Worm (Caenorhabditis elegans): ENCODE data around the gene str-140.

The str-140 gene

ce11 chrV:8025259-8025658 lies 42.4 kb downstream of the str-140 start:
- TF ChIP-seq nhr-25 (tag; optimal IDR thresholded peaks at IDR 0.05), result peak; percentile 87
- no peak for TF ChIP-seq lin-11 (tag; optimal IDR thresholded peaks at IDR 0.05)
- no peak for TF ChIP-seq alr-1 (tag; optimal IDR thresholded peaks at IDR 0.05)
- TF ChIP-seq mbf-1 (tag; optimal IDR thresholded peaks at IDR 0.05), result no peak
- no peak for TF ChIP-seq egl-27 (tag; optimal IDR thresholded peaks at IDR 0.05)
- no peak for TF ChIP-seq gmeb-1 (tag; optimal IDR thresholded peaks at IDR 0.05)
- no peak for TF ChIP-seq sma-3 (GFP tag; optimal IDR thresholded peaks at IDR 0.05)
- no peak for TF ChIP-seq F13H6.1 (tag; optimal IDR thresholded peaks at IDR 0.05)
- no peak for TF ChIP-seq unc-62 (GFP tag; optimal IDR thresholded peaks at IDR 0.05)
- no peak for TF ChIP-seq mab-5 (tag; optimal IDR thresholded peaks at IDR 0.05)
- no peak for TF ChIP-seq ama-1 (optimal IDR thresholded peaks at IDR 0.05)
- TF ChIP-seq elt-1 (tag; optimal IDR thresholded peaks at IDR 0.05), result no peak
- TF ChIP-seq nhr-6 (tag; optimal IDR thresholded peaks at IDR 0.05), result peak; percentile 13
- no peak for TF ChIP-seq nhr-77 (tag; optimal IDR thresholded peaks at IDR 0.05)
- peak; percentile 77 for TF ChIP-seq sma-9 (GFP tag; optimal IDR thresholded peaks at IDR 0.05)
- no peak for TF ChIP-seq sma-9 (tag; optimal IDR thresholded peaks at IDR 0.05)
- TF ChIP-seq nhr-11 (tag; optimal IDR thresholded peaks at IDR 0.05), result no peak
- no peak for TF ChIP-seq ztf-4 (tag; optimal IDR thresholded peaks at IDR 0.05)
- TF ChIP-seq mdl-1 (tag; optimal IDR thresholded peaks at IDR 0.05), result peak in 1 of 2 experiments; percentile 8
- peak; percentile 42 for TF ChIP-seq nhr-21 (tag; optimal IDR thresholded peaks at IDR 0.05)
- TF ChIP-seq elt-3 (tag; optimal IDR thresholded peaks at IDR 0.05), result no peak
- no peak for TF ChIP-seq Y55F3AM.14 (GFP tag; optimal IDR thresholded peaks at IDR 0.05)
- no peak for TF ChIP-seq ZK546.5 (tag; optimal IDR thresholded peaks at IDR 0.05)
- TF ChIP-seq blmp-1 (tag; optimal IDR thresholded peaks at IDR 0.05; ENCODE audit: insufficient read depth), result peak; percentile 20
- TF ChIP-seq nhr-129 (tag; optimal IDR thresholded peaks at IDR 0.05), result peak; percentile 95
- no peak for TF ChIP-seq peb-1 (tag; optimal IDR thresholded peaks at IDR 0.05)

- TF ChIP-seq blmp-1 (tag; optimal IDR thresholded peaks at IDR 0.05; ENCODE audit: insufficient read depth), result no peak
- peak in 1 of 2 experiments; percentile 88 for TF ChIP-seq lsy-2 (tag; optimal IDR thresholded peaks at IDR 0.05)
- no peak for TF ChIP-seq mdl-1 (tag; optimal IDR thresholded peaks at IDR 0.05)
- no peak for TF ChIP-seq peb-1 (tag; optimal IDR thresholded peaks at IDR 0.05)
- TF ChIP-seq R02D3.7 (tag; optimal IDR thresholded peaks at IDR 0.05), result peak; percentile 62
- no peak for TF ChIP-seq nhr-25 (tag; optimal IDR thresholded peaks at IDR 0.05)
- TF ChIP-seq fos-1 (tag; optimal IDR thresholded peaks at IDR 0.05), result peak; percentile 0
- TF ChIP-seq ama-1 (optimal IDR thresholded peaks at IDR 0.05), result no peak
Measured at ce11 chrV:8024752-8025151, 42.9 kb downstream of the str-140 start, which contains the start of gene F43H9.3. F43H9.3 (minus strand) TSS chrV:8024940.

ce11 chrV:8022040-8022439 lies 45.7 kb downstream of the str-140 start, which contains the start of gene ech-3:
ech-3 (plus strand) TSS chrV:8022217.
- TF ChIP-seq elt-3 (tag; optimal IDR thresholded peaks at IDR 0.05) (no peak), sma-9 (GFP tag; optimal IDR thresholded peaks at IDR 0.05) (no peak), sma-9 (tag; optimal IDR thresholded peaks at IDR 0.05) (no peak), unc-55 (GFP tag; optimal IDR thresholded peaks at IDR 0.05) (no peak), ztf-11 (tag; optimal IDR thresholded peaks at IDR 0.05) (no peak), dmd-4 (tag; optimal IDR thresholded peaks at IDR 0.05) (no peak), Y55F3AM.14 (GFP tag; optimal IDR thresholded peaks at IDR 0.05) (no peak), fos-1 (tag; optimal IDR thresholded peaks at IDR 0.05) (no peak), lin-13 (GFP tag; optimal IDR thresholded peaks at IDR 0.05) (no peak), ZK546.5 (tag; optimal IDR thresholded peaks at IDR 0.05) (no peak), sma-3 (GFP tag; optimal IDR thresholded peaks at IDR 0.05) (no peak), C34F6.9 (tag; optimal IDR thresholded peaks at IDR 0.05) (no peak), blmp-1 (tag; optimal IDR thresholded peaks at IDR 0.05; ENCODE audit: insufficient read depth) (no peak)

- TF ChIP-seq unc-62 (GFP tag; optimal IDR thresholded peaks at IDR 0.05) (no peak), F13H6.1 (tag; optimal IDR thresholded peaks at IDR 0.05) (no peak), fos-1 (tag; optimal IDR thresholded peaks at IDR 0.05) (peak; percentile 50), sma-9 (GFP tag; optimal IDR thresholded peaks at IDR 0.05) (peak; percentile 5), sma-9 (tag; optimal IDR thresholded peaks at IDR 0.05) (no peak)
Measured at ce11 chrV:8019783-8020182, 47.9 kb downstream of the str-140 start.

- TF ChIP-seq elt-3 (tag; optimal IDR thresholded peaks at IDR 0.05) (no peak), fos-1 (tag; optimal IDR thresholded peaks at IDR 0.05) (peak; percentile 62), R02D3.7 (tag; optimal IDR thresholded peaks at IDR 0.05) (no peak)
Measured at ce11 chrV:8018919-8019318, 48.8 kb downstream of the str-140 start.

All from whole organism, L2 larva.